Worm (Caenorhabditis elegans) whole organism, young adult: ENCODE measurements around the gene map-2.
A peak's percentile ranks its signal among the peaks of the same experiment; 100 is the strongest.
"Not testable (repeated sequence)": the region's sequence is repeated elsewhere in the genome, so short reads cannot be mapped to it uniquely, and the experiment has no call there.

ENCODE experiments used
- C06A6.2 ChIP-seq: fragments of 200-800 bp; sonication (Bioruptor generic); conservative IDR thresholded peaks from 2 replicates; pipeline ENCODE4 v1.3.6; 2022; ENCODE audit warnings: missing genetic modification characterization, missing compliant biosample characterization
- C17E4.6 ChIP-seq: fragments of 200-800 bp; sonication (Bioruptor generic); IDR thresholded peaks from 2 replicates; pipeline ENCODE4 v1.3.6; 2022; ENCODE audit warnings: missing genetic modification reagents, missing genetic modification characterization, missing compliant biosample characterization
- D2030.7 ChIP-seq: fragments of 200-800 bp; sonication (Bioruptor generic); IDR thresholded peaks from 2 replicates; pipeline ENCODE4 v1.3.6; 2022; ENCODE audit warnings: missing genetic modification reagents, missing genetic modification characterization, missing compliant biosample characterization
- F23B12.7 ChIP-seq: sonication (generic microtip); optimal IDR thresholded peaks from 2 replicates; lab custom pipeline; 2017; ENCODE audit warnings: missing genetic modification characterization, mild to moderate bottlenecking, missing compliant biosample characterization, antibody characterized with exemption, moderate library complexity; ENCODE audit not compliant: insufficient read depth
- F37B4.10 ChIP-seq: fragments of 200-800 bp; sonication (Bioruptor generic); IDR thresholded peaks from 2 replicates; pipeline ENCODE4 v1.3.6; 2022; ENCODE audit warnings: missing genetic modification characterization, missing compliant biosample characterization
- F49E8.2 ChIP-seq: sonication (generic microtip); optimal IDR thresholded peaks from 3 replicates; lab custom pipeline; 2017; ENCODE audit warnings: missing genetic modification characterization, mild to moderate bottlenecking, missing compliant biosample characterization, antibody characterized with exemption, moderate library complexity; ENCODE audit not compliant: insufficient read depth
- F57A8.1 ChIP-seq: fragments of 200-800 bp; sonication (Bioruptor generic); optimal IDR thresholded peaks from 2 replicates; lab custom pipeline; 2018; ENCODE audit warnings: mild to moderate bottlenecking, missing genetic modification characterization, moderate library complexity, missing compliant biosample characterization
- Y79H2A.3 ChIP-seq: fragments of 200-800 bp; sonication (Bioruptor generic); conservative IDR thresholded peaks from 2 replicates; pipeline ENCODE4 v1.3.6; 2022; ENCODE audit warnings: missing genetic modification reagents, missing genetic modification characterization, missing compliant biosample characterization
- ZK185.1 ChIP-seq: sonication (generic microtip); optimal IDR thresholded peaks from 2 replicates; lab custom pipeline; 2016; ENCODE audit warnings: mild to moderate bottlenecking, missing genetic modification characterization, missing compliant biosample characterization; ENCODE audit not compliant: poor library complexity, severe bottlenecking
- aptf-3 ChIP-seq: fragments of 200-800 bp; sonication (Bioruptor generic); IDR thresholded peaks from 2 replicates; pipeline ENCODE4 v1.3.6; 2022; ENCODE audit warnings: missing genetic modification characterization, missing compliant biosample characterization
- attf-6 ChIP-seq: fragments of 200-800 bp; sonication (Bioruptor generic); IDR thresholded peaks from 2 replicates; pipeline ENCODE4 v1.3.6; 2022; ENCODE audit warnings: missing genetic modification reagents, missing genetic modification characterization, missing compliant biosample characterization
- bed-1 ChIP-seq: fragments of 200-800 bp; sonication (Bioruptor generic); IDR thresholded peaks from 2 replicates; pipeline ENCODE4 v1.3.6; 2022; ENCODE audit warnings: missing genetic modification reagents, missing genetic modification characterization, missing compliant biosample characterization
- bed-2 ChIP-seq: fragments of 200-800 bp; sonication (Bioruptor generic); IDR thresholded peaks from 2 replicates; pipeline ENCODE4 v1.3.6; 2022; ENCODE audit warnings: missing genetic modification reagents, missing genetic modification characterization, missing compliant biosample characterization
- ccch-3 ChIP-seq: fragments of 200-800 bp; sonication (Bioruptor generic); optimal IDR thresholded peaks from 2 replicates; lab custom pipeline; 2018; ENCODE audit warnings: mild to moderate bottlenecking, missing genetic modification characterization, missing compliant biosample characterization
- ceh-40 ChIP-seq: fragments of 200-800 bp; sonication (Bioruptor generic); IDR thresholded peaks from 2 replicates; pipeline ENCODE4 v1.3.6; 2022; ENCODE audit warnings: missing genetic modification characterization, missing compliant biosample characterization
- ceh-58 ChIP-seq: fragments of 200-800 bp; sonication (Bioruptor generic); IDR thresholded peaks from 2 replicates; pipeline ENCODE4 v1.3.6; 2022; ENCODE audit warnings: missing genetic modification characterization, missing compliant biosample characterization
- ceh-79 ChIP-seq: sonication (generic microtip); optimal IDR thresholded peaks from 2 replicates; lab custom pipeline; 2017; ENCODE audit warnings: mild to moderate bottlenecking, missing genetic modification characterization, missing compliant biosample characterization
- die-1 ChIP-seq: sonication (generic microtip); optimal IDR thresholded peaks from 2 replicates; lab custom pipeline; 2016; ENCODE audit warnings: missing genotype, mild to moderate bottlenecking, missing genetic modification characterization, missing compliant biosample characterization
- dox-1 ChIP-seq: fragments of 200-800 bp; sonication (Bioruptor generic); IDR thresholded peaks from 2 replicates; pipeline ENCODE4 v1.3.6; 2022; ENCODE audit warnings: missing genetic modification reagents, missing genetic modification characterization, missing compliant biosample characterization
- dpl-1 ChIP-seq: fragments of 150-350 bp; optimal IDR thresholded peaks from 2 replicates; lab custom pipeline; 2014; ENCODE audit warnings: missing biosample characterization, missing genetic modification reagents, missing genetic modification characterization
- egl-18 ChIP-seq: fragments of 200-800 bp; sonication (Bioruptor generic); IDR thresholded peaks from 2 replicates; pipeline ENCODE4 v1.3.6; 2022; ENCODE audit warnings: missing genetic modification reagents, missing genetic modification characterization, missing compliant biosample characterization
- madf-3 ChIP-seq: fragments of 200-800 bp; sonication (Bioruptor generic); IDR thresholded peaks from 2 replicates; pipeline ENCODE4 v1.3.6; 2022; ENCODE audit warnings: missing genetic modification reagents, missing genetic modification characterization, missing compliant biosample characterization
- mes-4 ChIP-seq: sonication (generic microtip); optimal IDR thresholded peaks from 2 replicates; lab custom pipeline; 2016; ENCODE audit warnings: missing genotype, missing genetic modification characterization, missing compliant biosample characterization
- nfya-2 ChIP-seq: fragments of 200-800 bp; sonication (Bioruptor generic); IDR thresholded peaks from 2 replicates; pipeline ENCODE4 v1.3.6; 2022; ENCODE audit warnings: missing genetic modification reagents, missing genetic modification characterization, missing compliant biosample characterization
- nhr-179 ChIP-seq: sonication (generic microtip); optimal IDR thresholded peaks from 2 replicates; lab custom pipeline; 2016; ENCODE audit warnings: mild to moderate bottlenecking, missing genetic modification characterization, missing compliant biosample characterization
- pbrm-1 ChIP-seq: fragments of 200-800 bp; sonication (Bioruptor generic); IDR thresholded peaks from 2 replicates; pipeline ENCODE4 v1.3.6; 2022; ENCODE audit warnings: missing genetic modification reagents, missing genetic modification characterization, missing compliant biosample characterization
- rcor-1 ChIP-seq: fragments of 200-800 bp; sonication (Bioruptor generic); IDR thresholded peaks from 2 replicates; pipeline ENCODE4 v1.3.6; 2022; ENCODE audit warnings: missing genetic modification reagents, missing genetic modification characterization, missing compliant biosample characterization
- sdz-38 ChIP-seq: sonication (generic microtip); optimal IDR thresholded peaks from 2 replicates; lab custom pipeline; 2016; ENCODE audit warnings: missing genotype, missing genetic modification characterization, missing compliant biosample characterization
- sea-2 ChIP-seq: fragments of 200-800 bp; sonication (Bioruptor generic); IDR thresholded peaks from 2 replicates; pipeline ENCODE4 v1.3.6; 2022; ENCODE audit warnings: missing genetic modification characterization, missing compliant biosample characterization
- snpc-4 ChIP-seq, 5 experiments: fragments of 150-350 bp in 1 of 5; sonication (generic microtip) in 4 of 5; optimal IDR thresholded peaks; 2 replicates each; lab custom pipeline; 2014 to 2018; ENCODE audit warnings: missing genetic modification characterization in 5 of 5, missing biosample characterization in 3 of 5, antibody characterized with exemption in 2 of 5, mild to moderate bottlenecking in 2 of 5, missing compliant biosample characterization in 2 of 5, missing genotype in 2 of 5, moderate library complexity in 2 of 5, missing genetic modification reagents in 1 of 5
- xnd-1 ChIP-seq: sonication (generic microtip); optimal IDR thresholded peaks from 2 replicates; lab custom pipeline; 2016; ENCODE audit warnings: missing genotype, missing genetic modification reagents, missing genetic modification characterization, missing compliant biosample characterization
- zfh-2 ChIP-seq: fragments of 200-800 bp; sonication (Bioruptor generic); conservative IDR thresholded peaks from 2 replicates; pipeline ENCODE4 v1.3.6; 2022; ENCODE audit warnings: missing genetic modification reagents, missing genetic modification characterization, missing compliant biosample characterization
- zim-3 ChIP-seq: sonication (generic microtip); optimal IDR thresholded peaks from 2 replicates; lab custom pipeline; 2017; ENCODE audit warnings: mild to moderate bottlenecking, missing genetic modification characterization, moderate library complexity, missing compliant biosample characterization
- ztf-18 ChIP-seq: sonication (generic microtip); optimal IDR thresholded peaks from 2 replicates; lab custom pipeline; 2016; ENCODE audit warnings: missing genotype, mild to moderate bottlenecking, missing genetic modification characterization, missing compliant biosample characterization
- ztf-6 ChIP-seq: fragments of 200-800 bp; sonication (Bioruptor generic); IDR thresholded peaks from 2 replicates; pipeline ENCODE4 v1.3.6; 2022; ENCODE audit warnings: missing genetic modification reagents, missing genetic modification characterization, missing compliant biosample characterization

The map-2 gene

DNA sequence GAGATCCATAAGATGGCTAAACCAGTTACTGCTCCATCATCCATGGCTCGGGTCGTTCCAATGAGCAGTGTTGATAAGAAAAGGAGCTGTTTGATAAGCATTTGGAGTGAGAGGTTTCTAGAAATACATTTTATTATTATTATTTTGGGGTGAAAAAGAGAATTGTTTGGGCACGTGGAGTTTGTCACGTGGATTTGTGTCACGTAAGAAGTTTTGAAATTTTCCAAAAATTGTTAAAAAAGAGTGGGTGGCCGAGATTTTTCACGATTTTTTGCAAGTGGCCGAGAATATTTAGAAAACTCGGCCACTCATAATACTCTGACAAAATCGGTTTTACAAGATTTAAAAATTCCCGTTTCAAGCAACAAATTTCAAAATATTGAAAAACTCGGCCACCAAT is 14.2 kb upstream of the map-2 start, which contains the start of gene T06A10.106:
TSS of gene T06A10.106 (minus strand) at position 101 of the 400 bp plus-strand sequence.
- TF ChIP-seq C06A6.2 (GFP tag; lab: Robert Waterston, UW), result no peak
- no peak for TF ChIP-seq nhr-179 (tag; lab: Kevin White, UChicago)
- no peak for TF ChIP-seq dpl-1 (GFP tag; lab: Kevin White, UChicago)
- no peak for TF ChIP-seq ccch-3 (GFP tag; lab: Kevin White, UChicago)
- TF ChIP-seq sdz-38 (tag; lab: Kevin White, UChicago), result no peak
- no peak for TF ChIP-seq rcor-1 (GFP tag; lab: Robert Waterston, UW)
- TF ChIP-seq egl-18 (GFP tag; lab: Robert Waterston, UW), result no peak
- TF ChIP-seq F23B12.7 (tag; lab: Kevin White, UChicago), result no peak
- TF ChIP-seq ZK185.1 (tag; lab: Kevin White, UChicago), result no peak
- no peak for TF ChIP-seq D2030.7 (GFP tag; lab: Robert Waterston, UW)
- TF ChIP-seq ztf-6 (GFP tag; lab: Robert Waterston, UW), result no peak
- no peak for TF ChIP-seq pbrm-1 (GFP tag; lab: Robert Waterston, UW)
- no peak for TF ChIP-seq zim-3 (tag; lab: Kevin White, UChicago)
- TF ChIP-seq nfya-2 (GFP tag; lab: Robert Waterston, UW), result no peak
- TF ChIP-seq bed-1 (GFP tag; lab: Robert Waterston, UW), result no peak

DNA sequence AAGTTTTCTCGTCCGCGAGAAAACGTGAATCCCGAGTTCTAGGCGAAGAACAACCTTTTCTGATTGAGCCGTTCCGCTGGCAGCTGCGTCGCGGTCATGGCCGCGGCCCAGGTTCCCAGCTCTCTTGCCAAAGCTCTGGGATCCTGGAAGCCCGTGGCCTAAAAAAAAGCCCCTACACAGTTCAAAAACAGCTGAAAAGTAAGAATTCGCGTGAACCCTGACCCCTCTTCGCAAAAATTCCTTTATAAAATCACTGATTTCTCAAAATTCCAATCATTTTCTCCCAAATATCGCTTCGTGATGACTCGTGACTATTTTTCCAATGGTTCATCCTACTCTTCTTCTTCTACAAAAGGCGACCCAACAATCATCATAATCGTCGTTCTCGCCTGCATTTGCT is 12.5 kb upstream of the map-2 start, which contains the start of gene T06A10.107:
TSS of gene T06A10.107 (plus strand) at position 301 of the 400 bp plus-strand sequence.
- TF ChIP-seq ceh-40 (GFP tag; lab: Robert Waterston, UW) (no peak), bed-1 (GFP tag; lab: Robert Waterston, UW) (no peak), dox-1 (GFP tag; lab: Robert Waterston, UW) (no peak), mes-4 (tag; lab: Kevin White, UChicago) (no peak), xnd-1 (tag; lab: Kevin White, UChicago) (no peak), F57A8.1 (GFP tag; lab: Kevin White, UChicago) (no peak), ceh-79 (no peak), bed-2 (GFP tag; lab: Robert Waterston, UW) (no peak), nhr-179 (tag; lab: Kevin White, UChicago) (no peak), snpc-4 (GFP tag; optimal IDR thresholded peaks at IDR 0.05; lab: Kevin White, UChicago) (no peak), snpc-4 (tag; optimal IDR thresholded peaks at IDR 0.05; lab: Kevin White, UChicago) (peak in 1 of 4 experiments; percentile 25), aptf-3 (GFP tag; lab: Robert Waterston, UW) (no peak), ztf-18 (tag; lab: Kevin White, UChicago) (no peak), zfh-2 (GFP tag; lab: Robert Waterston, UW) (0 out of 2 replicates have a peak, but pooled peaks have one; percentile 39), ceh-58 (GFP tag; lab: Robert Waterston, UW) (peak; percentile 28; the same call in 1 of the 2 replicates), F49E8.2 (tag; lab: Kevin White, UChicago) (no peak), F23B12.7 (tag; lab: Kevin White, UChicago) (no peak), C17E4.6 (no peak), die-1 (no peak), sea-2 (GFP tag; lab: Robert Waterston, UW) (no peak), egl-18 (GFP tag; lab: Robert Waterston, UW) (no peak), F37B4.10 (GFP tag; lab: Robert Waterston, UW) (no peak)

DNA sequence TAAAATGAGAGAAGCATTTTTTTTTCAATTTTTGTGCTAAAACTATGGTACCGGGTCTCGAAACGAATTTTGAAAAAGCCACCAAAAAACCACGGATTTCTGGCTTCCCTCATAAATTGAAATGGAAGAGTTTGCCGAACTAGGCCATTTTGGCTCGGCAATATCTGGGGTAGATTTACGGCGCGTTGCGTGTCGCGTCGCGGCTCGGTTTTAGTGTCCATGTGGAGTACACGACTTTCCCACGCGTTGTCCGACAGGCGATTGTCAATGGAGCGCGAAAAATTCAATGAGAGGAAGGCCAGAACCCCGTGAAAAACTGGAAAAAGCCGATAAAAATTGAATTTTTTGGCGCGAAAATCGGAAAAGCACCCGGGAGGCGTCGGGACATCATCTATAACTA is 11.8 kb upstream of the map-2 start:
- TF ChIP-seq Y79H2A.3 (GFP tag; lab: Robert Waterston, UW) (peak; percentile 63; the same call in 1 of the 2 replicates), snpc-4 (tag; optimal IDR thresholded peaks at IDR 0.05; lab: Kevin White, UChicago) (peak in 1 of 4 experiments; percentile 79), madf-3 (peak; percentile 81), attf-6 (GFP tag; lab: Robert Waterston, UW) (peak; percentile 80)
- TF ChIP-seq snpc-4 (GFP tag; optimal IDR thresholded peaks at IDR 0.05; lab: Kevin White, UChicago), result not testable (repeated sequence)
